Worm (Caenorhabditis elegans): ENCODE data around the gene H10D18.1.

The H10D18.1 gene

ce11 chrV:3825190-3825589 lies 10.2 kb downstream of the H10D18.1 start:
- TF ChIP-seq lin-29 (GFP tag; IDR thresholded peaks at IDR 0.05), result no peak
- TF ChIP-seq ceh-44 (GFP tag; IDR thresholded peaks at IDR 0.05), result no peak
- peak; percentile 97 for TF ChIP-seq aha-1 (tag)
- no peak for TF ChIP-seq nhr-76 (tag; optimal IDR thresholded peaks at IDR 0.05)
- TF ChIP-seq skn-1 (tag; optimal IDR thresholded peaks at IDR 0.05), result no peak
- TF ChIP-seq hlh-11 (tag; optimal IDR thresholded peaks at IDR 0.05), result no peak

- TF ChIP-seq aly-2 (tag; optimal IDR thresholded peaks at IDR 0.05) (no peak), ztf-7 (tag; optimal IDR thresholded peaks at IDR 0.05) (no peak), F26F4.8 (GFP tag; conservative IDR thresholded peaks at IDR 0.05) (no peak), nhr-77 (tag; optimal IDR thresholded peaks at IDR 0.05) (no peak), lin-29 (GFP tag; IDR thresholded peaks at IDR 0.05) (no peak), zip-11 (GFP tag; IDR thresholded peaks at IDR 0.05) (no peak), ZK337.2 (GFP tag; IDR thresholded peaks at IDR 0.05) (no peak), tra-1 (GFP tag; IDR thresholded peaks at IDR 0.05) (no peak), ctbp-1 (GFP tag; IDR thresholded peaks at IDR 0.05) (no peak), nhr-25 (tag; optimal IDR thresholded peaks at IDR 0.05; ENCODE audit: borderline replicate concordance, insufficient read depth) (no peak), unc-39 (tag; optimal IDR thresholded peaks at IDR 0.05) (no peak), tag-97 (GFP tag; IDR thresholded peaks at IDR 0.05) (no peak), hlh-11 (tag; optimal IDR thresholded peaks at IDR 0.05) (no peak), nhr-48 (tag; optimal IDR thresholded peaks at IDR 0.05) (no peak), aha-1 (tag) (no peak), egl-27 (tag; optimal IDR thresholded peaks at IDR 0.05) (no peak), zag-1 (tag; optimal IDR thresholded peaks at IDR 0.05) (no peak)
These were observed 16.6 kb downstream of the H10D18.1 start, which contains the start of gene H10D18.5 for ce11 chrV:3831616-3832015. H10D18.5 (minus strand) TSS chrV:3831716.

DNA sequence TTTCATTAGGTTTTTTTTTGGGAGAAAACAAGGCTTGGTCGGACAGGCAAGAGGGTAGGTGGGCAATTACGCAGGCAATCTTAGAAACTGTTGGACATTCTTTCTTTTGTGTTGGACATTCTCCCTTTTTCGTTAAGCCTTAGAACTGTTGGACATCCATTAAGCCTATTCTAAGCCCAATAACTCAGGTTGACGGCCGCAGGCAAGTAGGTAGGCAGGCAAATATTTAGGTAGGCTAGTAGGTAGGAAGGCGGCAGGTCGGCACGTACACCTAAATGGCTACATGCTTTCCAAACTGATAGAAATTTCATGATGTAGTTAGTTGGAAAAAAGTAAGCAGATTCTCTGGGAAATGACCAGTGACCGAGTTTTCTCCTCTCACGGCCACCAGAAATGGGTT lies 17.1 kb downstream of the H10D18.1 start:
- TF ChIP-seq snpc-4 (tag; optimal IDR thresholded peaks at IDR 0.05) (no peak), unc-62 (GFP tag; optimal IDR thresholded peaks at IDR 0.05 in 1 of 2) (peak in 1 of 2 experiments; percentile 95), unc-62 (tag; optimal IDR thresholded peaks at IDR 0.05) (no peak)

- TF ChIP-seq gei-8 (GFP tag; optimal IDR thresholded peaks at IDR 0.05) (no peak), dpl-1 (GFP tag; optimal IDR thresholded peaks at IDR 0.05) (no peak), jun-1 (tag; optimal IDR thresholded peaks at IDR 0.05) (no peak), daf-8 (GFP tag; IDR thresholded peaks at IDR 0.05) (no peak), mxl-3 (GFP tag; optimal IDR thresholded peaks at IDR 0.05) (no peak), sdz-12 (GFP tag; optimal IDR thresholded peaks at IDR 0.05) (no peak), snpc-1.2 (GFP tag; IDR thresholded peaks at IDR 0.05) (no peak), Y48G9A.11 (GFP tag; IDR thresholded peaks at IDR 0.05) (no peak), T20F7.1 (GFP tag; optimal IDR thresholded peaks at IDR 0.05) (no peak), nhr-28 (tag; optimal IDR thresholded peaks at IDR 0.05) (no peak), snpc-4 (tag; optimal IDR thresholded peaks at IDR 0.05) (no peak), lin-13 (GFP tag; optimal IDR thresholded peaks at IDR 0.05) (no peak), Y75B8A.6 (GFP tag; IDR thresholded peaks at IDR 0.05) (no peak), hmg-1.1 (GFP tag; IDR thresholded peaks at IDR 0.05) (no peak), ceh-62 (tag; optimal IDR thresholded peaks at IDR 0.05) (no peak), arid-1 (GFP tag; conservative IDR thresholded peaks at IDR 0.05) (no peak)
These were observed 17.6 kb downstream of the H10D18.1 start for ce11 chrV:3832661-3833060.

Measured in whole organism, L4 larva.